Worm (Caenorhabditis elegans) whole organism, L3 larva: ENCODE results near the gene str-88.

ENCODE experiments used
- fkh-10 ChIP-seq: sonication (generic microtip); optimal IDR thresholded peaks from 2 replicates; lab custom pipeline; 2017; ENCODE audit warnings: missing biosample characterization, missing genetic modification reagents, missing genetic modification characterization
- pha-4 ChIP-seq: fragments of 150-350 bp; optimal IDR thresholded peaks from 2 replicates; lab custom pipeline; 2014; ENCODE audit warnings: missing biosample characterization, missing genetic modification reagents, missing genetic modification characterization
- snpc-4 ChIP-seq: fragments of 150-350 bp; optimal IDR thresholded peaks from 2 replicates; lab custom pipeline; 2014; ENCODE audit warnings: missing biosample characterization, missing genetic modification characterization

DNA sequence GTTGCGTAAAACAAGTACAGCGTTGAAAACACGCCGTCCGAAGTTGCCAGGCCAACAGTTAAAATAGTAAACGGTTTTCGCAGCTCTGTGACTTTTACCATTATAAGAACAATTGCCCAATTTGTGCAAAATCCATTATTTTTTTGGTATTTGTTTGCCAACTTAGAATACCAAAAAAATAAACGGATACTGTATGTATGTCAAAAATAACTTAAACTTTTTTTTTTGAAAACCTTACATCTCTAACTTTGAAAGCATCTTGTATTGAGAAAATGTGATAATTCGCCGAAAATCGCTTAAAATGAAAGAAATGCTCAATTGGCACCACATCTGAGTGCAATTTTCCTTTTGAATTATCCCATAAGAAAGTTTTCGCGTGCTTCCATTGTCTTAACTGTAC lies 15.1 kb upstream of the str-88 start, which contains the start of gene fbxa-199:
- no peak for TF ChIP-seq pha-4 (tag; lab: Kevin White, UChicago)
- TF ChIP-seq snpc-4 (tag; lab: Kevin White, UChicago), result no peak
- TF ChIP-seq fkh-10 (GFP tag; lab: Kevin White, UChicago), result no peak
